Fruit fly (Drosophila melanogaster): ENCODE data around the gene CG8478.

CG8478 gene

dm6 chr3R:9793018-9793417, 29.6 kb downstream of the CG8478 start, which contains the start of gene CG8516 (continued):
- no peak for TF ChIP-seq so (GFP tag; IDR thresholded peaks at IDR 0.05)
- TF ChIP-seq stwl (tag; optimal IDR thresholded peaks at IDR 0.05): peak; percentile 81
- TF ChIP-seq CG8765 (GFP tag; IDR thresholded peaks at IDR 0.05): no peak
- TF ChIP-seq CG7745 (tag; optimal IDR thresholded peaks at IDR 0.05): no peak
- TF ChIP-seq E2f2 (GFP tag; IDR thresholded peaks at IDR 0.05): peak; percentile 49
- peak; percentile 20 for TF ChIP-seq CG10147 (GFP tag; optimal IDR thresholded peaks at IDR 0.05)
- no peak for TF ChIP-seq sr (GFP tag; IDR thresholded peaks at IDR 0.05)
- no peak for TF ChIP-seq CG17612 (GFP tag; IDR thresholded peaks at IDR 0.05)
- TF ChIP-seq CG15514 (GFP tag; optimal IDR thresholded peaks at IDR 0.05): peak; percentile 44
- TF ChIP-seq Pdp1 (GFP tag; optimal IDR thresholded peaks at IDR 0.05): peak in 1 of 2 experiments; percentile 53
- TF ChIP-seq CG11695 (GFP tag; IDR thresholded peaks at IDR 0.05): 0 out of 3 replicates have a peak, but pooled peaks have one; percentile 16
- peak; percentile 30 for TF ChIP-seq CG2712 (tag; optimal IDR thresholded peaks at IDR 0.05)
- TF ChIP-seq CG14710 (tag; optimal IDR thresholded peaks at IDR 0.05): peak; percentile 48
- TF ChIP-seq nau (GFP tag; optimal IDR thresholded peaks at IDR 0.05): no peak
- TF ChIP-seq Dek (tag; optimal IDR thresholded peaks at IDR 0.05): peak; percentile 30
- peak; percentile 18 for TF ChIP-seq grau (tag; optimal IDR thresholded peaks at IDR 0.05)
- TF ChIP-seq Sry-β (GFP tag; optimal IDR thresholded peaks at IDR 0.05): peak; percentile 80
- 0 out of 2 replicates have a peak, but pooled peaks have one; percentile 11 for TF ChIP-seq Drgx (GFP tag; IDR thresholded peaks at IDR 0.05)
- TF ChIP-seq CG17328 (GFP tag; IDR thresholded peaks at IDR 0.05): peak; percentile 36
- no peak for TF ChIP-seq Neu2 (GFP tag; optimal IDR thresholded peaks at IDR 0.05; ENCODE audit: borderline replicate concordance)
- TF ChIP-seq CG31388 (GFP tag; optimal IDR thresholded peaks at IDR 0.05): no peak
- peak; percentile 6 for TF ChIP-seq PHDP (tag; optimal IDR thresholded peaks at IDR 0.05)
- peak; percentile 12 for TF ChIP-seq CG34376 (GFP tag; optimal IDR thresholded peaks at IDR 0.05)
- TF ChIP-seq Ada2b (GFP tag; IDR thresholded peaks at IDR 0.05): 0 out of 2 replicates have a peak, but pooled peaks have one; percentile 7
- TF ChIP-seq Atf3 (GFP tag; optimal IDR thresholded peaks at IDR 0.05): peak; percentile 13
- peak; percentile 36 for TF ChIP-seq nmo (GFP tag; optimal IDR thresholded peaks at IDR 0.05)
- peak; percentile 49 for TF ChIP-seq Dp (GFP tag; optimal IDR thresholded peaks at IDR 0.05)
- TF ChIP-seq CG6254 (GFP tag; optimal IDR thresholded peaks at IDR 0.05): no peak
- TF ChIP-seq CG17912 (GFP tag; optimal IDR thresholded peaks at IDR 0.05): peak; percentile 0
- peak; percentile 43 for TF ChIP-seq Ets97D (GFP tag; optimal IDR thresholded peaks at IDR 0.05)
- peak; percentile 30 for TF ChIP-seq Sry-δ (GFP tag; optimal IDR thresholded peaks at IDR 0.05)
- TF ChIP-seq chinmo (GFP tag; IDR thresholded peaks at IDR 0.05; ENCODE audit: partially characterized antibody): no peak
- no peak for TF ChIP-seq CG13624 (GFP tag; optimal IDR thresholded peaks at IDR 0.05)
- TF ChIP-seq phol (tag; optimal IDR thresholded peaks at IDR 0.05): peak; percentile 42
- peak; percentile 49; the same call in 1 of the 3 replicates for TF ChIP-seq CG34422 (GFP tag; IDR thresholded peaks at IDR 0.05)
- TF ChIP-seq CG3847 (GFP tag; IDR thresholded peaks at IDR 0.05): peak; percentile 37; the same call in 1 of the 2 replicates
- no peak for TF ChIP-seq chm (GFP tag; IDR thresholded peaks at IDR 0.05)
- no peak for TF ChIP-seq knrl (GFP tag; IDR thresholded peaks at IDR 0.05; ENCODE audit: partially characterized antibody)
- no peak for TF ChIP-seq Bdp1 (GFP tag; optimal IDR thresholded peaks at IDR 0.05)
- TF ChIP-seq CG32532 (GFP tag; IDR thresholded peaks at IDR 0.05): peak; percentile 34; the same call in 1 of the 2 replicates
- no peak for TF ChIP-seq D19B (GFP tag; optimal IDR thresholded peaks at IDR 0.05)
- peak; percentile 33 for TF ChIP-seq Lhr (GFP tag; optimal IDR thresholded peaks at IDR 0.05)
- peak; percentile 5 for TF ChIP-seq CG18262 (tag; optimal IDR thresholded peaks at IDR 0.05)
- no peak for TF ChIP-seq toy (GFP tag; IDR thresholded peaks at IDR 0.05)
- TF ChIP-seq da (GFP tag; optimal IDR thresholded peaks at IDR 0.05): no peak
- TF ChIP-seq CG11247 (GFP tag; IDR thresholded peaks at IDR 0.05): no peak
- TF ChIP-seq CG30403 (GFP tag; optimal IDR thresholded peaks at IDR 0.05): peak; percentile 13
- TF ChIP-seq Med (GFP tag): peak; percentile 70
- TF ChIP-seq CG2116 (GFP tag; optimal IDR thresholded peaks at IDR 0.05): peak; percentile 31

Measured in whole organism, embryonic.